Worm (Caenorhabditis elegans) whole organism, midembryonic: Measurements from ENCODE around the gene F26G1.2.

Experiments used
- cog-1 ChIP-seq: sonication (generic microtip); optimal IDR thresholded peaks from 2 replicates; lab custom pipeline; 2016; ENCODE audit warnings: missing genetic modification characterization, missing compliant biosample characterization
- klf-2 ChIP-seq: fragments of 200-800 bp; sonication (Bioruptor generic); conservative IDR thresholded peaks from 2 replicates; pipeline ENCODE4 v1.3.6; 2022; ENCODE audit warnings: missing genetic modification reagents, missing genetic modification characterization, missing compliant biosample characterization
- ztf-29 ChIP-seq: fragments of 200-800 bp; sonication (Bioruptor generic); IDR thresholded peaks from 2 replicates; pipeline ENCODE4 v1.3.6; 2022; ENCODE audit warnings: missing genetic modification reagents, missing genetic modification characterization, missing compliant biosample characterization

ce11 chrII:4786181-4786580, 23.3 kb downstream of the F26G1.2 start, which contains the start of gene msp-3:
- TF ChIP-seq cog-1 (tag; lab: Kevin White, UChicago) (no peak), ztf-29 (GFP tag; lab: Robert Waterston, UW) (no peak), klf-2 (no peak)
